Fruit fly (Drosophila melanogaster) whole organism, embryonic: ENCODE data around the gene Acph-1.

ENCODE experiments used
- Ada2b ChIP-seq: fragments of 200-800 bp; sonication (Bioruptor generic); IDR thresholded peaks from 2 replicates; pipeline ENCODE4 v1.3.6; 2022; ENCODE audit warnings: missing biosample characterization, missing genetic modification characterization
- Asciz ChIP-seq: fragments of 200-800 bp; sonication (Bioruptor generic); optimal IDR thresholded peaks from 2 replicates; lab custom pipeline; 2017; ENCODE audit warnings: missing biosample characterization, mild to moderate bottlenecking, missing genetic modification characterization, missing genetic modification reagents
- CG10321 ChIP-seq: fragments of 200-800 bp; sonication (Bioruptor generic); IDR thresholded peaks from 2 replicates; pipeline ENCODE4 v1.3.6; 2022; ENCODE audit warnings: missing biosample characterization, missing genetic modification characterization
- CG10366 ChIP-seq: fragments of 200-800 bp; sonication (Bioruptor generic); IDR thresholded peaks from 2 replicates; pipeline ENCODE4 v1.3.6; 2022; ENCODE audit warnings: missing biosample characterization, missing genetic modification characterization
- CG10565 ChIP-seq: fragments of 200-800 bp; sonication (Bioruptor generic); optimal IDR thresholded peaks from 3 replicates; lab custom pipeline; 2016; ENCODE audit warnings: missing biosample characterization, mild to moderate bottlenecking, missing genetic modification characterization
- CG10979 ChIP-seq: fragments of 200-800 bp; sonication (Bioruptor generic); optimal IDR thresholded peaks from 2 replicates; lab custom pipeline; 2018; ENCODE audit warnings: missing biosample characterization, mild to moderate bottlenecking, missing genetic modification characterization, moderate library complexity
- CG11560 ChIP-seq: fragments of 200-800 bp; sonication (Bioruptor generic); IDR thresholded peaks from 3 replicates; pipeline ENCODE4 v1.3.6; 2022; ENCODE audit warnings: missing biosample characterization, missing genetic modification characterization
- CG12104 ChIP-seq: fragments of 200-800 bp; sonication (Bioruptor generic); optimal IDR thresholded peaks from 3 replicates; lab custom pipeline; 2016; ENCODE audit warnings: missing biosample characterization, missing genetic modification characterization
- CG12744 ChIP-seq: fragments of 200-800 bp; sonication (Bioruptor generic); optimal IDR thresholded peaks from 2 replicates; lab custom pipeline; 2016; ENCODE audit warnings: missing biosample characterization, missing genetic modification characterization
- CG13123 ChIP-seq: fragments of 200-800 bp; sonication (Bioruptor generic); optimal IDR thresholded peaks from 2 replicates; lab custom pipeline; 2016; ENCODE audit warnings: missing biosample characterization, missing genetic modification characterization
- CG13624 ChIP-seq: fragments of 200-800 bp; sonication (Bioruptor generic); optimal IDR thresholded peaks from 2 replicates; lab custom pipeline; 2016; ENCODE audit warnings: missing biosample characterization, missing genetic modification characterization
- CG15269 ChIP-seq: fragments of 200-800 bp; sonication (Bioruptor generic); optimal IDR thresholded peaks from 2 replicates; lab custom pipeline; 2018; ENCODE audit warnings: missing biosample characterization, mild to moderate bottlenecking, missing genetic modification characterization, moderate library complexity
- CG1603 ChIP-seq: fragments of 200-800 bp; sonication (Bioruptor generic); optimal IDR thresholded peaks from 2 replicates; lab custom pipeline; 2019; ENCODE audit warnings: missing biosample characterization, mild to moderate bottlenecking, missing genetic modification characterization, moderate library complexity
- CG16863 ChIP-seq: fragments of 200-800 bp; sonication (Bioruptor generic); optimal IDR thresholded peaks from 3 replicates; lab custom pipeline; 2016; ENCODE audit warnings: missing biosample characterization, missing genetic modification characterization
- CG17328 ChIP-seq: fragments of 200-800 bp; sonication (Bioruptor generic); IDR thresholded peaks from 2 replicates; pipeline ENCODE4 v1.3.6; 2022; ENCODE audit warnings: missing biosample characterization, missing genetic modification characterization
- CG17359 ChIP-seq: fragments of 200-800 bp; sonication (Bioruptor generic); optimal IDR thresholded peaks from 3 replicates; lab custom pipeline; 2018; ENCODE audit warnings: missing biosample characterization, mild to moderate bottlenecking, missing genetic modification characterization, moderate library complexity
- CG17385 ChIP-seq: fragments of 200-800 bp; sonication (Bioruptor generic); optimal IDR thresholded peaks from 3 replicates; lab custom pipeline; 2018; ENCODE audit warnings: missing biosample characterization, mild to moderate bottlenecking, missing genetic modification characterization
- CG17829 ChIP-seq: fragments of 200-800 bp; optimal IDR thresholded peaks from 2 replicates; lab custom pipeline; 2019; ENCODE audit warnings: missing biosample characterization, mild to moderate bottlenecking, missing genetic modification characterization, moderate library complexity
- CG18599 ChIP-seq: fragments of 200-800 bp; sonication (Bioruptor generic); optimal IDR thresholded peaks from 3 replicates; lab custom pipeline; 2017; ENCODE audit warnings: missing biosample characterization, missing genetic modification characterization, mild to moderate bottlenecking, moderate library complexity, missing genetic modification reagents
- CG2202 ChIP-seq: fragments of 200-800 bp; sonication (Bioruptor generic); optimal IDR thresholded peaks from 2 replicates; lab custom pipeline; 2018; ENCODE audit warnings: missing biosample characterization, mild to moderate bottlenecking, missing genetic modification characterization
- CG2875 ChIP-seq: fragments of 200-800 bp; sonication (Bioruptor generic); optimal IDR thresholded peaks from 2 replicates; lab custom pipeline; 2017; ENCODE audit warnings: missing biosample characterization, mild to moderate bottlenecking, missing genetic modification characterization, missing genetic modification reagents
- CG31224 ChIP-seq: fragments of 200-800 bp; sonication (Bioruptor generic); IDR thresholded peaks from 2 replicates; pipeline ENCODE4 v1.3.6; 2022; ENCODE audit warnings: missing biosample characterization, missing genetic modification characterization
- CG31441 ChIP-seq: fragments of 200-800 bp; sonication (Bioruptor generic); IDR thresholded peaks from 2 replicates; pipeline ENCODE4 v1.3.6; 2022; ENCODE audit warnings: missing biosample characterization, missing genetic modification characterization
- CG6272 ChIP-seq: fragments of 200-800 bp; sonication (Bioruptor generic); IDR thresholded peaks from 2 replicates; pipeline ENCODE4 v1.3.6; 2022; ENCODE audit warnings: missing biosample characterization, missing genetic modification characterization
- CG6791 ChIP-seq: fragments of 200-800 bp; sonication (Bioruptor generic); IDR thresholded peaks from 3 replicates; pipeline ENCODE4 v1.3.6; 2022; ENCODE audit warnings: missing biosample characterization, missing genetic modification characterization; ENCODE audit not compliant: partially characterized antibody
- CG6813 ChIP-seq: fragments of 200-800 bp; sonication (Bioruptor generic); optimal IDR thresholded peaks from 2 replicates; lab custom pipeline; 2017; ENCODE audit warnings: missing biosample characterization, missing genetic modification characterization, mild to moderate bottlenecking, moderate library complexity, missing genetic modification reagents
- CG7839 ChIP-seq: fragments of 200-800 bp; sonication (Bioruptor generic); optimal IDR thresholded peaks from 3 replicates; lab custom pipeline; 2018; ENCODE audit warnings: missing biosample characterization, mild to moderate bottlenecking, missing genetic modification characterization, moderate library complexity
- CG8944 ChIP-seq: fragments of 200-800 bp; sonication (Bioruptor generic); optimal IDR thresholded peaks from 3 replicates; lab custom pipeline; 2016; ENCODE audit warnings: missing biosample characterization, missing genetic modification characterization
- CG9437 ChIP-seq: fragments of 200-800 bp; sonication (Bioruptor generic); optimal IDR thresholded peaks from 2 replicates; lab custom pipeline; 2018; ENCODE audit warnings: missing biosample characterization, mild to moderate bottlenecking, missing genetic modification characterization
- Dbx ChIP-seq: fragments of 200-800 bp; sonication (Bioruptor generic); IDR thresholded peaks from 3 replicates; pipeline ENCODE4 v1.3.6; 2022; ENCODE audit warnings: missing biosample characterization, missing genetic modification characterization
- E2f2 ChIP-seq: fragments of 200-800 bp; sonication (Bioruptor generic); IDR thresholded peaks from 2 replicates; pipeline ENCODE4 v1.3.6; 2022; ENCODE audit warnings: missing biosample characterization, missing genetic modification characterization
- Gsc ChIP-seq: fragments of 200-800 bp; sonication (Bioruptor generic); IDR thresholded peaks from 2 replicates; pipeline ENCODE4 v1.3.6; 2022; ENCODE audit warnings: missing biosample characterization, missing genetic modification characterization
- Kr ChIP-seq: fragments of 200-800 bp; sonication (Bioruptor generic); optimal IDR thresholded peaks from 2 replicates; lab custom pipeline; 2017; ENCODE audit warnings: missing biosample characterization, mild to moderate bottlenecking, missing genetic modification characterization
- Stat92E ChIP-seq, 3 experiments: fragments of >200 bp in 2 of 3; fragments of 200-800 bp in 1 of 3; sonication (Bioruptor generic) in 1 of 3; optimal IDR thresholded peaks; 2 replicates each; lab custom pipeline; 2017 to 2019; ENCODE audit warnings: missing biosample characterization in 3 of 3, missing genetic modification characterization in 3 of 3, mild to moderate bottlenecking in 1 of 3, moderate library complexity in 1 of 3
- bowl ChIP-seq: fragments of 200-800 bp; sonication (Bioruptor generic); IDR thresholded peaks from 2 replicates; pipeline ENCODE4 v1.3.6; 2022; ENCODE audit warnings: missing biosample characterization, missing genetic modification characterization
- cad ChIP-seq: fragments of >200 bp; optimal IDR thresholded peaks from 2 replicates; lab custom pipeline; 2017; ENCODE audit warnings: missing biosample characterization, missing genetic modification characterization
- cas ChIP-seq: fragments of 200-800 bp; sonication (Bioruptor generic); IDR thresholded peaks from 2 replicates; pipeline ENCODE4 v1.3.6; 2022; ENCODE audit warnings: missing biosample characterization, missing genetic modification characterization
- croc ChIP-seq: fragments of 200-800 bp; sonication (Bioruptor generic); conservative IDR thresholded peaks from 3 replicates; pipeline ENCODE4 v1.3.6; 2022; ENCODE audit warnings: missing biosample characterization, missing genetic modification characterization
- dimm ChIP-seq: fragments of 200-800 bp; sonication (Bioruptor generic); IDR thresholded peaks from 2 replicates; pipeline ENCODE4 v1.3.6; 2022; ENCODE audit warnings: missing biosample characterization, missing genetic modification characterization
- dm ChIP-seq: fragments of 200-800 bp; sonication (Bioruptor generic); optimal IDR thresholded peaks from 3 replicates; lab custom pipeline; 2016; ENCODE audit warnings: missing biosample characterization, missing genetic modification characterization
- esg ChIP-seq: fragments of 200-800 bp; sonication (Bioruptor generic); conservative IDR thresholded peaks from 2 replicates; pipeline ENCODE4 v1.3.6; 2022; ENCODE audit warnings: missing biosample characterization, missing genetic modification characterization
- gsb ChIP-seq: fragments of 200-800 bp; sonication (Bioruptor generic); IDR thresholded peaks from 2 replicates; pipeline ENCODE4 v1.3.6; 2022; ENCODE audit warnings: missing biosample characterization, missing genetic modification characterization
- ind ChIP-seq: fragments of 200-800 bp; sonication (Bioruptor generic); optimal IDR thresholded peaks from 3 replicates; lab custom pipeline; 2016; ENCODE audit warnings: missing biosample characterization, missing genetic modification characterization
- odd ChIP-seq: fragments of 200-800 bp; sonication (Bioruptor generic); optimal IDR thresholded peaks from 2 replicates; lab custom pipeline; 2017; ENCODE audit warnings: missing biosample characterization, mild to moderate bottlenecking, missing genetic modification characterization
- pfk ChIP-seq: fragments of 200-800 bp; sonication (Bioruptor generic); optimal IDR thresholded peaks from 2 replicates; lab custom pipeline; 2018; ENCODE audit warnings: missing biosample characterization, mild to moderate bottlenecking, missing genetic modification characterization, moderate library complexity
- row ChIP-seq: fragments of 200-800 bp; sonication (Bioruptor generic); IDR thresholded peaks from 3 replicates; pipeline ENCODE4 v1.3.6; 2022; ENCODE audit warnings: missing biosample characterization, missing genetic modification characterization
- run ChIP-seq: fragments of 200-800 bp; sonication (Bioruptor generic); optimal IDR thresholded peaks from 3 replicates; lab custom pipeline; 2018; ENCODE audit warnings: missing biosample characterization, mild to moderate bottlenecking, missing genetic modification characterization
- salm ChIP-seq: fragments of 200-800 bp; sonication (Bioruptor generic); optimal IDR thresholded peaks from 2 replicates; lab custom pipeline; 2018; ENCODE audit warnings: missing biosample characterization, mild to moderate bottlenecking, missing genetic modification characterization
- so ChIP-seq: fragments of 200-800 bp; sonication (Bioruptor generic); IDR thresholded peaks from 3 replicates; pipeline ENCODE4 v1.3.6; 2022; ENCODE audit warnings: missing biosample characterization, missing genetic modification characterization
- tgo ChIP-seq: fragments of 200-800 bp; sonication (Bioruptor generic); IDR thresholded peaks from 3 replicates; pipeline ENCODE4 v1.3.6; 2022; ENCODE audit warnings: missing biosample characterization, missing genetic modification characterization

The Acph-1 gene

dm6 chr3R:29983073-29983544 is 10.1 kb downstream of the Acph-1 start, which contains the start of gene CG7896 (continued):
- TF ChIP-seq CG31224 (GFP tag; lab: Robert Waterston, UW) (peak; percentile 72), CG12744 (GFP tag; lab: Kevin White, UChicago) (no peak), tgo (GFP tag; lab: Robert Waterston, UW) (peak; percentile 88), ind (GFP tag; lab: Kevin White, UChicago) (peak; percentile 60), dm (no peak), row (GFP tag; lab: Robert Waterston, UW) (peak; percentile 94), salm (tag; lab: Kevin White, UChicago) (no peak), CG10366 (GFP tag; lab: Robert Waterston, UW) (peak; percentile 73), CG2875 (GFP tag; lab: Kevin White, UChicago) (peak; percentile 53), CG13624 (GFP tag; lab: Kevin White, UChicago) (no peak), CG10565 (GFP tag; lab: Kevin White, UChicago) (no peak), CG7839 (peak; percentile 71), CG17829 (peak; percentile 86), CG6791 (GFP tag; lab: Robert Waterston, UW) (0 out of 3 replicates have a peak, but pooled peaks have one; percentile 27), Stat92E (GFP tag; optimal IDR thresholded peaks at IDR 0.05; lab: Kevin White, UChicago) (peak in 1 of 3 experiments; percentile 13), CG1603 (tag; lab: Kevin White, UChicago) (peak; percentile 31), CG18599 (peak; percentile 71), CG15269 (peak; percentile 74), CG6272 (peak; percentile 76), CG13123 (peak; percentile 4), CG8944 (GFP tag; lab: Kevin White, UChicago) (no peak), bowl (GFP tag; lab: Robert Waterston, UW) (no peak), odd (GFP tag; lab: Kevin White, UChicago) (peak; percentile 59), dimm (GFP tag; lab: Robert Waterston, UW) (0 out of 2 replicates have a peak, but pooled peaks have one; percentile 25), CG31441 (GFP tag; lab: Robert Waterston, UW) (peak; percentile 84), E2f2 (GFP tag; lab: Robert Waterston, UW) (peak; percentile 55; the same call in 1 of the 2 replicates), so (GFP tag; lab: Robert Waterston, UW) (peak; percentile 77; the same call in 2 of the 3 replicates), CG17328 (GFP tag; lab: Robert Waterston, UW) (peak; percentile 49), CG6813 (peak; percentile 48), croc (GFP tag; lab: Robert Waterston, UW) (peak; percentile 76), cas (0 out of 2 replicates have a peak, but pooled peaks have one; percentile 14), CG9437 (GFP tag; lab: Kevin White, UChicago) (peak; percentile 38), esg (peak; percentile 69), CG10321 (0 out of 2 replicates have a peak, but pooled peaks have one; percentile 5), CG17385 (GFP tag; lab: Kevin White, UChicago) (peak; percentile 66), Ada2b (peak; percentile 76), Kr (GFP tag; lab: Kevin White, UChicago) (no peak), CG17359 (peak; percentile 48), CG2202 (tag; lab: Kevin White, UChicago) (peak; percentile 25), gsb (GFP tag; lab: Robert Waterston, UW) (peak; percentile 71; the same call in 1 of the 2 replicates), CG16863 (GFP tag; lab: Kevin White, UChicago) (no peak), CG11560 (tag; lab: Robert Waterston, UW) (no peak), Dbx (peak; percentile 80), cad (GFP tag; lab: Kevin White, UChicago) (no peak), CG10979 (tag; lab: Kevin White, UChicago) (peak; percentile 71), Gsc (peak; percentile 62), run (tag; lab: Kevin White, UChicago) (no peak), CG12104 (peak; percentile 22), Asciz (GFP tag; lab: Kevin White, UChicago) (peak; percentile 4), pfk (GFP tag; lab: Kevin White, UChicago) (no peak)
